Fruit fly (Drosophila melanogaster): ENCODE data around the gene mRpS21.

- TF ChIP-seq CG2875 (GFP tag; optimal IDR thresholded peaks at IDR 0.05) (no peak), Taf1 (GFP tag; IDR thresholded peaks at IDR 0.05) (no peak), Bteb2 (GFP tag; optimal IDR thresholded peaks at IDR 0.05) (no peak)
These were observed 33.6 kb upstream of the mRpS21 start, which contains the start of gene yellow-e for dm6 chr3R:13415186-13415585.
